Fruit fly (Drosophila melanogaster): ENCODE measurements around the gene CG42249.

Gene CG42249

DNA sequence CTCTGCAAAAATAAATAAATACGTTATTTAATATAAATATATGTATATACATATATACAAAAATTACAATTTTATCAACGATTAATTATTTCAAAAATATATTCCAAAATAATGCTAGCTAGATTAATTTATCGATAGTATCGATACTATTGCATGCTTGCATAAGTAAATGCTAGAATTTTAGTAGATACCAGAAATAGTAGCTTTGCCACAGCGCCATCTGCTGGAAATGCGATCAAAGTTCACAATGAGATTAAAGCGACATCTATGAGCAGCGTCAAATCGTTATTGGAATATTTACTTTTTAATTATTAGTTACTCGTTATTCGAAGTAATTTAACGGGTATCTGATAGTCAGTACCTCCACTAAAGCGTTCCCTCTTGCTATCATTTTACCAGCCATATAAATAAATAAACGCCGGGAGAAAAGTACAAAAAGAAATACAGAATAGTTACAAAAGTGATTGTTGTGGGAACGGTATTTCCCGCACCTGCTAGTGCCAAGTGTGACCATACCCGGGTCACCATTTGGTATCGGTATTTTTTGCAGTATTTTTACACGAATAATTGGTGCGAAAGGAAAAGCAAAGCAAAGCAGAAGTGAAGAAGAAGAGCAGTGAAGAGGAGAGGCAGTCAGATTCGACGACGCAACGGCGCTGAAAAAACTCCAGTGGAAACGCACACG, 57.9 kb downstream of the CG42249 start, which contains the start of the genes rtv and Dlic (continued):
- TF ChIP-seq E2f2 (GFP tag; IDR thresholded peaks at IDR 0.05) = peak; percentile 48; the same call in 1 of the 2 replicates
- TF ChIP-seq CG33557 (GFP tag; optimal IDR thresholded peaks at IDR 0.05) = peak; percentile 6
- TF ChIP-seq B-H2 (GFP tag; optimal IDR thresholded peaks at IDR 0.05) = no peak
- TF ChIP-seq CG9797 (GFP tag; optimal IDR thresholded peaks at IDR 0.05) = peak; percentile 86
- peak; percentile 90 for TF ChIP-seq Lhr (GFP tag; optimal IDR thresholded peaks at IDR 0.05)
- peak; percentile 63 for TF ChIP-seq pzg (GFP tag; optimal IDR thresholded peaks at IDR 0.05)
- 0 out of 3 replicates have a peak, but pooled peaks have one; percentile 47 for TF ChIP-seq Opbp (GFP tag; IDR thresholded peaks at IDR 0.05; ENCODE audit: partially characterized antibody)
- TF ChIP-seq bcd (GFP tag; optimal IDR thresholded peaks at IDR 0.05) = peak; percentile 16
- TF ChIP-seq CG7963 (GFP tag; IDR thresholded peaks at IDR 0.05; ENCODE audit: partially characterized antibody) = no peak; the same call in 2 of the 3 replicates
- peak; percentile 73; the same call in 1 of the 2 replicates for TF ChIP-seq sna (GFP tag; IDR thresholded peaks at IDR 0.05; ENCODE audit: partially characterized antibody)
- TF ChIP-seq CG2678 (tag; optimal IDR thresholded peaks at IDR 0.05) = peak; percentile 3
- no peak for TF ChIP-seq Adf1 (GFP tag; IDR thresholded peaks at IDR 0.05)
- no peak for TF ChIP-seq Hr39 (optimal IDR thresholded peaks at IDR 0.05)
- no peak for TF ChIP-seq TFAM (GFP tag; optimal IDR thresholded peaks at IDR 0.05)
- TF ChIP-seq p53 (GFP tag; optimal IDR thresholded peaks at IDR 0.05) = no peak
- TF ChIP-seq CG4617 (GFP tag; optimal IDR thresholded peaks at IDR 0.05; ENCODE audit: borderline replicate concordance) = no peak
- no peak for TF ChIP-seq ab (GFP tag; optimal IDR thresholded peaks at IDR 0.05)
- TF ChIP-seq CG2712 (tag; optimal IDR thresholded peaks at IDR 0.05) = peak; percentile 65
- TF ChIP-seq CG10654 (GFP tag; optimal IDR thresholded peaks at IDR 0.05) = no peak
- peak; percentile 85 for TF ChIP-seq Med (GFP tag)
- TF ChIP-seq NK7.1 (GFP tag; optimal IDR thresholded peaks at IDR 0.05) = no peak
- no peak for TF ChIP-seq kay (GFP tag; optimal IDR thresholded peaks at IDR 0.05)
- no peak for TF ChIP-seq CG11695 (GFP tag; IDR thresholded peaks at IDR 0.05)
- no peak for TF ChIP-seq CG4282 (GFP tag; optimal IDR thresholded peaks at IDR 0.05)
- no peak for TF ChIP-seq h (optimal IDR thresholded peaks at IDR 0.05)
- TF ChIP-seq CG15514 (GFP tag; optimal IDR thresholded peaks at IDR 0.05) = peak; percentile 48
- no peak for TF ChIP-seq CG3407 (GFP tag; optimal IDR thresholded peaks at IDR 0.05)
- no peak for TF ChIP-seq CG8765 (GFP tag; IDR thresholded peaks at IDR 0.05)
- peak; percentile 92 for TF ChIP-seq CG17385 (GFP tag; optimal IDR thresholded peaks at IDR 0.05)
- no peak for TF ChIP-seq CG12769 (tag; optimal IDR thresholded peaks at IDR 0.05)
- TF ChIP-seq CG3847 (GFP tag; IDR thresholded peaks at IDR 0.05) = 0 out of 2 replicates have a peak, but pooled peaks have one; percentile 26
- TF ChIP-seq org-1 (GFP tag; optimal IDR thresholded peaks at IDR 0.05) = no peak
- TF ChIP-seq CG3065 (GFP tag; optimal IDR thresholded peaks at IDR 0.05) = no peak
- TF ChIP-seq HLH3B (GFP tag; IDR thresholded peaks at IDR 0.05) = no peak
- TF ChIP-seq Nf-YA (GFP tag; IDR thresholded peaks at IDR 0.05) = no peak
- TF ChIP-seq odd (GFP tag; optimal IDR thresholded peaks at IDR 0.05) = no peak
- TF ChIP-seq CG16779 (GFP tag; IDR thresholded peaks at IDR 0.05) = no peak
- no peak for TF ChIP-seq CG3163 (GFP tag; optimal IDR thresholded peaks at IDR 0.05)
- no peak for TF ChIP-seq luna (GFP tag; optimal IDR thresholded peaks at IDR 0.05)
- TF ChIP-seq eyg (GFP tag; optimal IDR thresholded peaks at IDR 0.05) = no peak
- TF ChIP-seq nmo (GFP tag; optimal IDR thresholded peaks at IDR 0.05) = peak; percentile 60
- TF ChIP-seq PHDP (tag; optimal IDR thresholded peaks at IDR 0.05) = no peak
- no peak for TF ChIP-seq eve (GFP tag; optimal IDR thresholded peaks at IDR 0.05)
- no peak for TF ChIP-seq CG1602 (GFP tag; optimal IDR thresholded peaks at IDR 0.05)
- no peak for TF ChIP-seq C15 (GFP tag; IDR thresholded peaks at IDR 0.05)
- TF ChIP-seq Myb (GFP tag; optimal IDR thresholded peaks at IDR 0.05) = peak; percentile 29
- TF ChIP-seq CG1647 (GFP tag; optimal IDR thresholded peaks at IDR 0.05) = peak; percentile 1
- no peak for TF ChIP-seq repo (GFP tag; optimal IDR thresholded peaks at IDR 0.05)
- TF ChIP-seq CG1832 (GFP tag; optimal IDR thresholded peaks at IDR 0.05) = no peak
- no peak for TF ChIP-seq D (optimal IDR thresholded peaks at IDR 0.05)
- no peak for TF ChIP-seq D (GFP tag; optimal IDR thresholded peaks at IDR 0.05)

Measured in whole organism, embryonic.